Fruit fly (Drosophila melanogaster) whole organism, adult: Measurements from ENCODE around the gene CG11686.

Experiments used
- CG1620 ChIP-seq: fragments of 200-800 bp; sonication (Bioruptor generic); optimal IDR thresholded peaks from 2 replicates; lab custom pipeline; 2016; ENCODE audit warnings: missing biosample characterization, missing genetic modification characterization
- CG5204 ChIP-seq: fragments of 200-800 bp; sonication (Bioruptor generic); optimal IDR thresholded peaks from 2 replicates; lab custom pipeline; 2016; ENCODE audit warnings: missing biosample characterization, missing genetic modification characterization
- Hr96 ChIP-seq: fragments of 200-800 bp; sonication (Bioruptor generic); optimal IDR thresholded peaks from 2 replicates; lab custom pipeline; 2016; ENCODE audit warnings: missing biosample characterization, missing genetic modification characterization
- bab1 ChIP-seq: fragments of 200-800 bp; sonication (Bioruptor generic); optimal IDR thresholded peaks from 3 replicates; lab custom pipeline; 2019; ENCODE audit warnings: missing biosample characterization, mild to moderate bottlenecking, missing genetic modification characterization, moderate library complexity
- cic ChIP-seq: fragments of 200-800 bp; sonication (Bioruptor generic); optimal IDR thresholded peaks from 2 replicates; lab custom pipeline; 2017; ENCODE audit warnings: missing biosample characterization, mild to moderate bottlenecking, missing genetic modification characterization, moderate library complexity
- ovo ChIP-seq: fragments of 200-800 bp; sonication (Bioruptor generic); optimal IDR thresholded peaks from 2 replicates; lab custom pipeline; 2016; ENCODE audit warnings: missing biosample characterization, missing genetic modification characterization
- pad ChIP-seq: fragments of 200-800 bp; sonication (Bioruptor generic); optimal IDR thresholded peaks from 3 replicates; lab custom pipeline; 2017; ENCODE audit warnings: missing biosample characterization, missing genetic modification characterization, mild to moderate bottlenecking, moderate library complexity, missing genetic modification reagents

DNA sequence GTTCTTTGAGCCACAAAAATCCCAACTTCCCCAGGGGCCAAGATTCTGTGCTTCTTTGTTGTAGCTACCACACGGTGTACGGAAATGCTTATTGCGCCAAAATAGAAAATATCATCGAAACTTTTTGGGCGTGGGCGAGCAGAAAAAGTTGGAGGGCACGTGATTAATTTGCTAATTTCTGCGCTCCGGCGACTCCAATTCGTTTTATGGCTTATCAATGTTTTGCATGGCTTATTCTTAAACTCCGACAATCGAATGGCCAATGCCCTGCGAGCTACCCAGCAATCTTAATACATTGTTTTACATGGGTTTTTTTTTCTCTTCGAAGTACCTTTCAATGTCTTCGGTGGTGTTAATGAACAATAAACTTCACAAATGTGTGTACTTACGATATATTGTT lies 15.3 kb downstream of the CG11686 start:
- no peak for TF ChIP-seq CG5204 (GFP tag; lab: Kevin White, UChicago)
- TF ChIP-seq CG1620, result no peak
- TF ChIP-seq pad (GFP tag; lab: Kevin White, UChicago), result no peak
- no peak for TF ChIP-seq cic
- TF ChIP-seq Hr96, result no peak
- TF ChIP-seq bab1 (GFP tag; lab: Kevin White, UChicago), result no peak
- TF ChIP-seq ovo (GFP tag; lab: Kevin White, UChicago), result no peak
